Fruit fly (Drosophila melanogaster) whole organism, embryonic: ENCODE results near the gene RpL37-1.

Experiments
- Aef1 ChIP-seq: fragments of 200-800 bp; sonication (Bioruptor generic); IDR thresholded peaks from 3 replicates; pipeline ENCODE4 v1.3.6; 2022; ENCODE audit warnings: missing biosample characterization, missing genetic modification characterization
- Atf-2 ChIP-seq: fragments of 200-800 bp; sonication (Bioruptor generic); optimal IDR thresholded peaks from 2 replicates; lab custom pipeline; 2016; ENCODE audit warnings: missing biosample characterization, missing genetic modification characterization
- CG10366 ChIP-seq: fragments of 200-800 bp; sonication (Bioruptor generic); IDR thresholded peaks from 2 replicates; pipeline ENCODE4 v1.3.6; 2022; ENCODE audit warnings: missing biosample characterization, missing genetic modification characterization
- CG11093 ChIP-seq: fragments of 200-800 bp; sonication (Bioruptor generic); IDR thresholded peaks from 3 replicates; pipeline ENCODE4 v1.3.6; 2022; ENCODE audit warnings: missing biosample characterization, missing genetic modification characterization
- CG13894 ChIP-seq: fragments of 200-800 bp; sonication (Bioruptor generic); optimal IDR thresholded peaks from 3 replicates; lab custom pipeline; 2018; ENCODE audit warnings: missing biosample characterization, mild to moderate bottlenecking, missing genetic modification characterization, moderate library complexity
- CG14014 ChIP-seq: fragments of 200-800 bp; sonication (Bioruptor generic); IDR thresholded peaks from 2 replicates; pipeline ENCODE4 v1.3.6; 2022; ENCODE audit warnings: missing biosample characterization, missing genetic modification characterization
- CG14860 ChIP-seq: fragments of 200-800 bp; sonication (Bioruptor generic); IDR thresholded peaks from 3 replicates; pipeline ENCODE4 v1.3.6; 2022; ENCODE audit warnings: missing biosample characterization, missing genetic modification characterization; ENCODE audit not compliant: partially characterized antibody
- CG18619 ChIP-seq: fragments of 200-800 bp; sonication (Bioruptor generic); optimal IDR thresholded peaks from 3 replicates; lab custom pipeline; 2017; ENCODE audit warnings: missing biosample characterization, mild to moderate bottlenecking, missing genetic modification characterization
- CG30403 ChIP-seq: fragments of 200-800 bp; sonication (Bioruptor generic); optimal IDR thresholded peaks from 3 replicates; lab custom pipeline; 2016; ENCODE audit warnings: missing biosample characterization, missing genetic modification characterization
- CG33213 ChIP-seq: fragments of 200-800 bp; sonication (Bioruptor generic); optimal IDR thresholded peaks from 3 replicates; lab custom pipeline; 2016; ENCODE audit warnings: missing biosample characterization, missing genetic modification characterization
- CG34376 ChIP-seq: fragments of 200-800 bp; sonication (Bioruptor generic); optimal IDR thresholded peaks from 2 replicates; lab custom pipeline; 2018; ENCODE audit warnings: missing biosample characterization, mild to moderate bottlenecking, missing genetic modification characterization
- Dad ChIP-seq: fragments of 200-800 bp; sonication (Bioruptor generic); optimal IDR thresholded peaks from 3 replicates; lab custom pipeline; 2016; ENCODE audit warnings: missing biosample characterization, missing genetic modification characterization
- Elba2 ChIP-seq: fragments of 200-800 bp; sonication (Bioruptor generic); optimal IDR thresholded peaks from 3 replicates; lab custom pipeline; 2016; ENCODE audit warnings: missing biosample characterization, missing genetic modification characterization
- HHEX ChIP-seq: fragments of 200-800 bp; sonication (Bioruptor generic); optimal IDR thresholded peaks from 3 replicates; lab custom pipeline; 2017; ENCODE audit warnings: missing biosample characterization, mild to moderate bottlenecking, missing genetic modification characterization, missing genetic modification reagents
- Jarid2 ChIP-seq: fragments of 200-800 bp; sonication (Bioruptor generic); optimal IDR thresholded peaks from 3 replicates; lab custom pipeline; 2017; ENCODE audit warnings: mild to moderate bottlenecking, missing biosample characterization, missing genetic modification reagents, missing genetic modification characterization
- Myb ChIP-seq: fragments of 200-800 bp; sonication (Bioruptor generic); optimal IDR thresholded peaks from 2 replicates; lab custom pipeline; 2016; ENCODE audit warnings: missing biosample characterization, missing genetic modification characterization
- NK7.1 ChIP-seq: fragments of 200-800 bp; sonication (Bioruptor generic); optimal IDR thresholded peaks from 3 replicates; lab custom pipeline; 2016; ENCODE audit warnings: missing biosample characterization, missing genetic modification characterization
- PHDP ChIP-seq: fragments of 200-800 bp; sonication (Bioruptor generic); optimal IDR thresholded peaks from 3 replicates; lab custom pipeline; 2018; ENCODE audit warnings: missing biosample characterization, mild to moderate bottlenecking, missing genetic modification characterization, moderate library complexity
- Tbp ChIP-seq: fragments of >200 bp; optimal IDR thresholded peaks from 2 replicates; lab custom pipeline; 2018; ENCODE audit warnings: missing biosample characterization, missing genetic modification characterization
- caup ChIP-seq: fragments of 200-800 bp; sonication (Bioruptor generic); optimal IDR thresholded peaks from 3 replicates; lab custom pipeline; 2017; ENCODE audit warnings: missing biosample characterization, mild to moderate bottlenecking, missing genetic modification characterization, moderate library complexity; ENCODE audit not compliant: severe bottlenecking
- fd96Cb ChIP-seq: fragments of 200-800 bp; sonication (Bioruptor generic); optimal IDR thresholded peaks from 2 replicates; lab custom pipeline; 2018; ENCODE audit warnings: missing biosample characterization, mild to moderate bottlenecking, missing genetic modification characterization, moderate library complexity
- grn ChIP-seq: fragments of 200-800 bp; sonication (Bioruptor generic); optimal IDR thresholded peaks from 3 replicates; lab custom pipeline; 2017; ENCODE audit warnings: missing biosample characterization, missing genetic modification characterization
- nau ChIP-seq: fragments of 200-800 bp; sonication (Bioruptor generic); optimal IDR thresholded peaks from 3 replicates; lab custom pipeline; 2017; ENCODE audit warnings: missing biosample characterization, mild to moderate bottlenecking, missing genetic modification characterization, missing genetic modification reagents
- pnt ChIP-seq: fragments of 200-800 bp; sonication (Bioruptor generic); optimal IDR thresholded peaks from 3 replicates; lab custom pipeline; 2016; ENCODE audit warnings: missing biosample characterization, missing genetic modification characterization
- sens ChIP-seq: fragments of 200-800 bp; sonication (Bioruptor generic); peaks from one replicate; lab custom pipeline; 2016; ENCODE audit warnings: missing biosample characterization, missing genetic modification characterization
- slbo ChIP-seq: fragments of 200-800 bp; sonication (Bioruptor generic); IDR thresholded peaks from 2 replicates; pipeline ENCODE4 v1.3.6; 2022; ENCODE audit warnings: missing biosample characterization, missing genetic modification characterization
- sna ChIP-seq: fragments of 200-800 bp; sonication (Bioruptor generic); IDR thresholded peaks from 2 replicates; pipeline ENCODE4 v1.3.6; 2022; ENCODE audit warnings: missing biosample characterization, missing genetic modification characterization; ENCODE audit not compliant: partially characterized antibody
- tup ChIP-seq: fragments of 200-800 bp; sonication (Bioruptor generic); optimal IDR thresholded peaks from 2 replicates; lab custom pipeline; 2016; ENCODE audit warnings: missing biosample characterization, mild to moderate bottlenecking, missing genetic modification characterization, moderate library complexity
- wdn ChIP-seq: fragments of 200-800 bp; sonication (Bioruptor generic); IDR thresholded peaks from 2 replicates; pipeline ENCODE4 v1.3.6; 2022; ENCODE audit warnings: missing biosample characterization, missing genetic modification characterization

The RpL37-1 gene

DNA sequence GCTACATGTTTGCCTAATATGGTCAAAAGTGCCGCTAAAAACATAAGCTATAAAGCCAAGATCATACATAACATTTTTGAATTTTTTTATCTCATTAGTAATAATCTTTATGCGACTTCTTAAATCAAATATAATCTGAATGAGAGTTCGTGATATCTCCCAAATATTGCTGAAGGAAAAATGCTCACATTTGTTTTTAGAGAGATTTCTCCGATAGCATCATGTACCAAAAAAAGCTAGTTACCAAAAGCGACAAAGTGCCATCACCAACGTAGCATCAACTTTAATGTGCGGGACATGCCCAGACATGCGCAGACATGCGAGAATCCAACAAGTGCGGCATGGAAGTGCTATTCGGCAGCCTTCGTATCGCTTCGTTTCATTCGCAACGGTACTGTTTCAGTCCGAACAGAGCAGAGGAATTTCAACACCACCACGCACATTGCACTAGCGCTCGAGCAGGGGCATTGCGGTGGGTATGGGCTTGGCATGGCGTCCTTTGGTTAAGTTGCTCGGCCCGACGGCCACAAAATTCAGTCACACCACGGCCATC is 49.9 kb downstream of the RpL37-1 start, which contains the start of gene Rab3-GEF (continued):
- TF ChIP-seq nau (GFP tag; lab: Kevin White, UChicago) (no peak), caup (no peak), CG30403 (GFP tag; lab: Kevin White, UChicago) (no peak), sna (no peak), sens (peak; percentile 24), CG11093 (GFP tag; lab: Robert Waterston, UW) (no peak), grn (GFP tag; lab: Kevin White, UChicago) (no peak), NK7.1 (GFP tag; lab: Kevin White, UChicago) (no peak), CG18619 (no peak), CG33213 (GFP tag; lab: Kevin White, UChicago) (no peak), CG14860 (GFP tag; lab: Robert Waterston, UW) (no peak), tup (GFP tag; lab: Kevin White, UChicago) (no peak), pnt (no peak), Jarid2 (GFP tag; lab: Kevin White, UChicago) (no peak), fd96Cb (no peak), Aef1 (GFP tag; lab: Robert Waterston, UW) (no peak), CG13894 (tag; lab: Kevin White, UChicago) (peak; percentile 11), HHEX (no peak), CG34376 (GFP tag; lab: Kevin White, UChicago) (no peak), CG14014 (GFP tag; lab: Robert Waterston, UW) (no peak), CG10366 (GFP tag; lab: Robert Waterston, UW) (no peak), wdn (GFP tag; lab: Robert Waterston, UW) (no peak), Myb (GFP tag; lab: Kevin White, UChicago) (no peak), Atf-2 (GFP tag; lab: Kevin White, UChicago) (no peak), Tbp (GFP tag; lab: Kevin White, UChicago) (no peak), Dad (GFP tag; lab: Kevin White, UChicago) (no peak), Elba2 (GFP tag; lab: Kevin White, UChicago) (no peak), slbo (GFP tag; lab: Robert Waterston, UW) (no peak), PHDP (tag; lab: Kevin White, UChicago) (no peak)
- TF ChIP-seq, all 482 proteins: peak for 17
